Fruit fly (Drosophila melanogaster): ENCODE measurements around the gene Dys.

The Dys gene

dm6 chr3R:19508388-19509185 lies 47.7 kb downstream of the Dys start (continued):
- no peak for TF ChIP-seq BEAF-32 (GFP tag; optimal IDR thresholded peaks at IDR 0.05)
- TF ChIP-seq CG32767 (GFP tag; IDR thresholded peaks at IDR 0.05), result no peak
- TF ChIP-seq psq (GFP tag; optimal IDR thresholded peaks at IDR 0.05), result no peak
- no peak for TF ChIP-seq CG12104 (GFP tag; optimal IDR thresholded peaks at IDR 0.05)
- peak; percentile 56 for TF ChIP-seq gem (tag; optimal IDR thresholded peaks at IDR 0.05)
- no peak for TF ChIP-seq bcd (GFP tag; optimal IDR thresholded peaks at IDR 0.05)
- no peak for TF ChIP-seq slbo (GFP tag; IDR thresholded peaks at IDR 0.05)
- TF ChIP-seq oc (tag; optimal IDR thresholded peaks at IDR 0.05), result no peak
- TF ChIP-seq CG12071 (GFP tag; optimal IDR thresholded peaks at IDR 0.05), result peak; percentile 10
- TF ChIP-seq ttk (GFP tag; IDR thresholded peaks at IDR 0.05), result no peak
- TF ChIP-seq pnt (GFP tag; optimal IDR thresholded peaks at IDR 0.05), result no peak
- no peak for TF ChIP-seq CG30431 (GFP tag; optimal IDR thresholded peaks at IDR 0.05)
- TF ChIP-seq Side (GFP tag; optimal IDR thresholded peaks at IDR 0.05), result no peak
- TF ChIP-seq dimm (GFP tag; IDR thresholded peaks at IDR 0.05), result no peak
- TF ChIP-seq PHDP (tag; optimal IDR thresholded peaks at IDR 0.05), result peak; percentile 46
- no peak for TF ChIP-seq CG7928 (GFP tag; optimal IDR thresholded peaks at IDR 0.05)
- no peak for TF ChIP-seq CG4404 (GFP tag; IDR thresholded peaks at IDR 0.05)
- peak; percentile 35; the same call in 1 of the 3 replicates for TF ChIP-seq CG34224 (GFP tag; IDR thresholded peaks at IDR 0.05; ENCODE audit: partially characterized antibody)
- peak; percentile 79 for TF ChIP-seq Trl (optimal IDR thresholded peaks at IDR 0.05)
- TF ChIP-seq Trl (GFP tag; optimal IDR thresholded peaks at IDR 0.05), result no peak
- no peak for TF ChIP-seq Jarid2 (GFP tag; optimal IDR thresholded peaks at IDR 0.05)
- TF ChIP-seq twi (tag; optimal IDR thresholded peaks at IDR 0.05), result no peak
- no peak for TF ChIP-seq shn (GFP tag; optimal IDR thresholded peaks at IDR 0.05)
- no peak for TF ChIP-seq CG8290 (GFP tag; optimal IDR thresholded peaks at IDR 0.05)
- TF ChIP-seq CG8290 (tag; optimal IDR thresholded peaks at IDR 0.05), result no peak
- peak; percentile 15 for TF ChIP-seq CG10462 (GFP tag; optimal IDR thresholded peaks at IDR 0.05)
- TF ChIP-seq CG8478 (optimal IDR thresholded peaks at IDR 0.05), result no peak
- TF ChIP-seq CG2678 (tag; optimal IDR thresholded peaks at IDR 0.05), result peak; percentile 35
- TF ChIP-seq BtbVII (GFP tag; optimal IDR thresholded peaks at IDR 0.05), result peak; percentile 30
- TF ChIP-seq CG6254 (GFP tag; optimal IDR thresholded peaks at IDR 0.05), result no peak
- no peak for TF ChIP-seq lilli (GFP tag; optimal IDR thresholded peaks at IDR 0.05)
- no peak for TF ChIP-seq jing (GFP tag; optimal IDR thresholded peaks at IDR 0.05)
- TF ChIP-seq ase (GFP tag; IDR thresholded peaks at IDR 0.05), result no peak
- TF ChIP-seq rib (GFP tag; IDR thresholded peaks at IDR 0.05), result 0 out of 2 replicates have a peak, but pooled peaks have one; percentile 39
- TF ChIP-seq HHEX (GFP tag; optimal IDR thresholded peaks at IDR 0.05), result no peak
- peak; percentile 53 for TF ChIP-seq CG18599 (GFP tag; optimal IDR thresholded peaks at IDR 0.05)
- TF ChIP-seq unc-4 (GFP tag; IDR thresholded peaks at IDR 0.05; ENCODE audit: partially characterized antibody), result 0 out of 2 replicates have a peak, but pooled peaks have one; percentile 14
- no peak for TF ChIP-seq Taf1 (GFP tag; IDR thresholded peaks at IDR 0.05)
- peak; percentile 29 for TF ChIP-seq Sox100B (GFP tag; optimal IDR thresholded peaks at IDR 0.05)
- no peak for TF ChIP-seq CG12659 (GFP tag; optimal IDR thresholded peaks at IDR 0.05)
- peak; percentile 37 for TF ChIP-seq Dek (tag; optimal IDR thresholded peaks at IDR 0.05)
- TF ChIP-seq cas (GFP tag; IDR thresholded peaks at IDR 0.05), result no peak
- no peak for TF ChIP-seq tin (GFP tag; optimal IDR thresholded peaks at IDR 0.05)
- TF ChIP-seq sim (GFP tag; IDR thresholded peaks at IDR 0.05), result no peak
- no peak for TF ChIP-seq cg (GFP tag; optimal IDR thresholded peaks at IDR 0.05)
- peak; percentile 92 for TF ChIP-seq ewg (GFP tag; optimal IDR thresholded peaks at IDR 0.05)
- TF ChIP-seq crp (GFP tag; optimal IDR thresholded peaks at IDR 0.05), result peak in 1 of 2 experiments; percentile 9
- TF ChIP-seq ems (GFP tag; optimal IDR thresholded peaks at IDR 0.05), result no peak
- peak; percentile 74 for TF ChIP-seq abd-A (tag; optimal IDR thresholded peaks at IDR 0.05)
- TF ChIP-seq lab (GFP tag; optimal IDR thresholded peaks at IDR 0.05), result peak; percentile 46
